Fruit fly (Drosophila melanogaster) Kc167 (cell line): ENCODE measurements around the gene CG16964.
A peak's percentile ranks its signal among the peaks of the same experiment; 100 is the strongest.
"Not testable (repeated sequence)": the region's sequence is repeated elsewhere in the genome, so short reads cannot be mapped to it uniquely, and the experiment has no call there.

Source experiments
- Myc ChIP-seq: fragments of >200 bp; optimal IDR thresholded peaks from 2 replicates; lab custom pipeline; 2017; ENCODE audit warnings: missing external identifiers
- Sin3A ChIP-seq: fragments of >200 bp; optimal IDR thresholded peaks from 2 replicates; lab custom pipeline; 2018; ENCODE audit warnings: missing external identifiers
- h ChIP-seq: fragments of >200 bp; optimal IDR thresholded peaks from 3 replicates; lab custom pipeline; 2018; ENCODE audit warnings: missing external identifiers
- insv ChIP-seq: fragments of >200 bp; optimal IDR thresholded peaks from 3 replicates; lab custom pipeline; 2018; ENCODE audit warnings: missing external identifiers
- psq ChIP-seq: fragments of >200 bp; optimal IDR thresholded peaks from 2 replicates; lab custom pipeline; 2017; ENCODE audit warnings: missing external identifiers
- ttk ChIP-seq: sonication (Bioruptor generic); optimal IDR thresholded peaks from 2 replicates; lab custom pipeline; 2017; ENCODE audit warnings: missing external identifiers

CG16964 gene

DNA sequence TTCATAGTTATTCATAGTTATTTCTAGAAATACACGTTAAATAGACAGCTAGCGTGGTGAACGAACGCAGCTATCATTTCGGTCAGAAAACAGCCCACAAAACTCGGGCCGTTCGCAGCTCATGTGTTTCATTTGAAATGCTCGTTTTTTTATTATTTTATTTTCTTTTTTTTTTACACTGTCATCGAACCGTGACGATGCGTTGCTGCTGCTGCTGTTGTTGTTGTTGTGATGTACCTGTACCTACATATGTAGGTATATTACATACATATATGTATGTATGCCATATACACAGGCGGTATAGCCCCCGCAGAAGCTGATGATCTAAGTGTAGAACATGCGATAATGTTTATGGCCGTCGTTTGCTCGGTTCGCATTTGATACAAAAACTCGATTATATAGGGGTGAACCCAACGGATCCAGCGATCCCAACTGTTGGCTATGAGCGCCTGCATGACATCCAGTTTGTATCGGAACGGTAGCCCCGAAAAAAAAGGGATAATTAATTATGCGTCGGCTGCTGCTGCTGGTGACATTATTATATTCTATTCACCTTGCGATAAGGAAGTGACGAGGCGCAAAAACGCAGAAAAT lies 25.5 kb downstream of the CG16964 start:
- no peak for TF ChIP-seq psq
- TF ChIP-seq Sin3A: no peak
- no peak for TF ChIP-seq insv (lab: Kevin White, UChicago)
- no peak for TF ChIP-seq ttk
- TF ChIP-seq Myc (lab: Kevin White, UChicago): no peak
- TF ChIP-seq h (lab: Kevin White, UChicago): no peak

DNA sequence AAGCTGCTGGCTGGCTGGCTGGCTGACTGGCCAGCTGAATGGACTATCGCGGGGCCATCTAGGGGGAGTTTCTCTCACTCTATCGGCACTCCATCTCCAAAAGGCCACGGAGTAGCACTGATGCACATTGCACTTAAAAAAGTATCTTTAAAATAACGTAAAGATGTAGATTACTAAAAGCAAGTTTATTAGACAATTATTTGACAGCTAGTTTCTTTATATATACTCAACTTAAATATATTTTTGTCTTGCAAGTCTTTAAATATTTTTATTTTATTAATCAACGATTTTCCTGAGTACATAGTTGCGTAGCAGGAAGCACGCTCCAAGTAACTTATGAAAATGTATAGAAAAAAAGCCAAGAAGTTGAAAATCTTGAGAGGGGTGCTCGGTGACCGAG lies 29.2 kb downstream of the CG16964 start:
- no peak for TF ChIP-seq Myc (lab: Kevin White, UChicago)
- no peak for TF ChIP-seq psq
- TF ChIP-seq ttk: no peak
- TF ChIP-seq h (lab: Kevin White, UChicago): no peak
- TF ChIP-seq insv (lab: Kevin White, UChicago): no peak
- TF ChIP-seq Sin3A: no peak

DNA sequence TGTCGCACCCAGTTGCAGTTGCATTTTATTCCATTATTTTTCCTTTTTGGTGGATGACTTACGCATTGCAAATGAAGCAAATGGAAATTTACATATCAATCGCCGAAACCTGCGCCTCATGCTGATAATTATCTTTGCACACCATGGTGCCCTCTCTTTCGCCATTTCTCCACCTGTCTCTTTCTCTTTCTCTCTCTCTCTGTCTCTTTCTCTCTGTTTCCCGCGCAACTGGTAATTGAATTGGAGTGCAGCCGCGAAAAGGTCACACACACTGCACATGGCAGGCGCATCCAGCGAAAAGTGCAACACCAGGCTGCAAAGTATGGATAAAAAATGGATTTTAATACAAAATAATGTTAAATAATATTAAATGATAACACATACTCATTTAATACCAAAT lies 30.0 kb downstream of the CG16964 start:
- TF ChIP-seq ttk (no peak), h (lab: Kevin White, UChicago) (no peak), insv (lab: Kevin White, UChicago) (no peak), Myc (lab: Kevin White, UChicago) (no peak), Sin3A (no peak), psq (no peak)

DNA sequence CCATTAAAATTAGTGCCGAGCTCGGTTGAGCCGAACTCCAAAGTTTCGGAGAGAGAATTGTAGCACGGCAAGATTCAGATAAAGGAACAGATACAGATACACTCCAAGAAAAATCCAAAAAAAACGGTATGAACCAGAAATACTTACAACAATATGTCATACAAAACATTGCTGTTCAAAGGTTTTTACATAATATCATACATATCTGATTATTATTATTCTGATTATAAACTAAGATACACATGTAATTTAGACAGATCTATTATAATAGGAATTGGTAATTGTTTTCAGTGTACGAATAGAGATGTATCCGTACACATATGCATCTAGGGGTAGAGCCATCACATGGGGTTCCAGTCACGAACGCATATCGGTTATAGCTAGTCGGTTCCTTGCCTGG lies 32.3 kb downstream of the CG16964 start:
- TF ChIP-seq h (lab: Kevin White, UChicago) (no peak), Myc (lab: Kevin White, UChicago) (no peak), psq (no peak), ttk (no peak), Sin3A (no peak)

DNA sequence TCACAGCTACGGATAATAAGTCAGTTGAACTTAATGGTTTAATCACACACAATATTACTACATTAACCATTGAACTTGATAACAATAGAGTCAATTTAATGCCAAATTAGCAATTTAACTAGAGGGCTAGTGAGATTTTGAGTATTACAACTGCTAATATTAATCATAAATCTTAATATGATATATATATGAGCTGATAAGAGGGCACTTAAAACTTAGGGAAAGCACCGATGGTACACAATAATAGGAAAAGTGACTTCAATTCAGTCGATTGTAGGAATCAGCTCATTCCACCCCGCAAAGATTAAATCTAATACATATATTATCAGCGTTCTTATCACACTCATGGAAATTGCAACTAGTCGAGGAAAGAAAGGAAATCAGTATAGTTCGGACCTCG lies 33.5 kb downstream of the CG16964 start, which contains the start of gene CG16965:
CG16965 (plus strand) TSS at position 382 of the 400 bp plus-strand sequence.
- TF ChIP-seq Myc (lab: Kevin White, UChicago): no peak
- no peak for TF ChIP-seq h (lab: Kevin White, UChicago)

DNA sequence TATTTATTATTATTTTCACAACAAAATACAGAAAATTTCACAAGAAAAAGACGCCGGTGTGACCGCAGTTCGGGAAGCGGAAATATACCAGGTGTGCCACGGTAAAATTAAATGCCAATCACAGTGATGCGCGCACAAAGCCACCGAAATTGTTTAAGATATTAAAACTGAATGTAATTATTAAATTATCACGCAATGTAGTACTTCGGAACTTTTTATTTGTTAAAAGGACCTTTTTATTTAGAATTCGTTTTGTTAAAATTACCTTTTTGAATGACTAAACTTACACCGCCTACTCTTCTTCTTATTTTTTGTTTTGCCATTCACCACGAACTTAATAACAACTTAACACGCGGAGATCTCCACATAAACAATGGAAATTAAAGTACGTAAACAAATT lies 40.2 kb downstream of the CG16964 start, which contains the start of the genes CG6686 and CG34163:
CG6686 (minus strand) TSS at position 95 of the 400 bp plus-strand sequence.
CG34163 (plus strand) TSS at position 326 of the 400 bp plus-strand sequence.
- TF ChIP-seq Myc (lab: Kevin White, UChicago) (no peak), insv (lab: Kevin White, UChicago) (no peak), h (lab: Kevin White, UChicago) (no peak), Sin3A (no peak), ttk (no peak), psq (no peak)

DNA sequence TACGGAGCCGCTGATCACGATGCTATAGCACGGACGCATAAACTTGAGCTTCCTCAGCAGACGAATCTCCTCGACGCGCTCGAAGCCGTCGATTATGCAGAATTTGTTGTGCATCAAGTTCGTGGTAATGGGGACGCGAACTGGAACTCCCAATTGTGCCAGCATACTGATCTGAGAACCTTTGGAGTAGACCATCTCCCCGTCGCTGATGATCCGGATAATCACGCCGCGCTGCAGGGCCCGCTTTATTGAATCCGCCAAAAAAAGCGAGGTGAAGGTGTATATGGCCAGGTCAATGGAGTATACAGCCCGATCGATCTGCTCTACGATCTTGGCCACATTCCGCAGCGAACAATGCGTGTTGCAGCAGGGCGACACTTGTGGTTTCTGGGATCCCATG lies 41.5 kb downstream of the CG16964 start:
- no peak for TF ChIP-seq Sin3A
- TF ChIP-seq Myc (lab: Kevin White, UChicago): no peak
- TF ChIP-seq ttk: peak; percentile 93
- TF ChIP-seq insv (lab: Kevin White, UChicago): no peak
- no peak for TF ChIP-seq h (lab: Kevin White, UChicago)
- TF ChIP-seq psq: no peak

DNA sequence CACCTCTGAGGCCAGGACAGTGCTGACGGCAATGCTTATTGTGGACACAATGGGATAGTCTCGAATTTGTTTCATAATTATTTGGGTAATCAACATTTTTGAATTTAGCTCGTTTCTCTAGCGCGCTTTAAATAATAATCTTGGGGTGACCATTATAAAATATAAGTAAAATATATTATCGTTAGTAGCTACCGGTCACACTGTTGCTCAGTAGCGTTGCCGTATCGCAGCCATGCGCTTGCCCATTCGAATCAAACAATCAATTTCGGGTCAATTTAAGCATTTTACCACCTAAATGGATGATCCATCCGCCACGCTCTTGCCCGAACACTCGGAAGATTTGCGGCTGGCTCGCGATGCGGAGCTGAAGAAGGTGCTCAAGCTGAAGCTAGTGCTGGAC lies 42.0 kb downstream of the CG16964 start, which contains the start of the genes zuc and dgt2:
zuc (minus strand) TSS at position 154 of the 400 bp plus-strand sequence.
dgt2 (plus strand) TSS at position 208 of the 400 bp plus-strand sequence.
- TF ChIP-seq ttk (no peak), psq (no peak), h (lab: Kevin White, UChicago) (no peak), Myc (lab: Kevin White, UChicago) (no peak)

DNA sequence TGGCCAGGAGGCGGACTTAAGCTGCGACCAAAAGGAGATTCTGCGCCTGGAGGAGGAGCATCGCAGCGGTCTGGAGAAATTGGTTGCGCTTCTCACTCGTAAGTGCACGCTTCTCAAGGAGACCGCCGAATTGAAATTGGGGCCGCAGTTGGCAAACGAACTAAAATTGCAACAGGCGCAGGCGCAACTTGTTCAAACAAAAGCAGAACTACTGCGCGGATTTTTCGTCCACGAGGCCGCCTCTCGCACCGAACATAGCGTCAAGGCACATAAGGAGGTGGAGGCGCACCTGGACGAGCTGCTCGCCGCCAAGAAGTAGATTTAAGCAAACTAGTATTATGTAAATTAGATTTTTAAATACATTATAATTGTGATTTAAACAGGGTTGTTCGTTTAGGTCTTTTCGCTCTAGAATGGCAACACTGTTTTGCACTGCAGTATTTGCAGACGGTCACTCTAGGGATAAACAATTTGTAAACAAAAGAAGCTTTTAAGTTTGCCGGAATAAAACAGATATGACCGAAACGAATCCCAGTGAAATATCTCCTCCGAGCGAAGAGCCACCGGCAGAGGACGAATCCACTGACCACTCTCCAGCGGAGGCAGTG lies 42.8 kb downstream of the CG16964 start, which contains the start of gene escl:
escl (plus strand) TSS at position 470 of the 608 bp plus-strand sequence.
- TF ChIP-seq Sin3A (no peak), ttk (no peak), psq (no peak), Myc (lab: Kevin White, UChicago) (no peak), h (lab: Kevin White, UChicago) (no peak), insv (lab: Kevin White, UChicago) (no peak)

DNA sequence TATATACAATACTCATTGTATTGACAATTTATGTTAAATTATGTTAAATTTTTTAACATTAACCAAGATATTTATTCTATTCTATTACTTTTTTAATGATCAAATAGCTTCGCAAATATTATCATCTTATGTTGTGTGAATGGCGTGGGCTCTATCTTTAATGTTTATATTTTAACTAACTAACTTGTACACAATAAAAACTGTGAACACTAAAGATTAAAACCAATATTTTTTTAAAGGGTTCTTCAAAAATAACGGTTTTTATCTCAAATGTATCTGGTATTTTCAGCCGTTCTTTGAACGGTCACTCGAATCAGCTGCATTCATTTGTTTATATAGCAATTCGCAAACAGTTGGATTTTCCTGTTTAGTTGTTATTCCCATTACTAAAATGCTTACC lies 44.9 kb downstream of the CG16964 start, which contains the start of gene Ada1-2:
Ada1-2 (plus strand) TSS at position 301 of the 400 bp plus-strand sequence.
- TF ChIP-seq insv (lab: Kevin White, UChicago); h (lab: Kevin White, UChicago); ttk: not testable (repeated sequence)

DNA sequence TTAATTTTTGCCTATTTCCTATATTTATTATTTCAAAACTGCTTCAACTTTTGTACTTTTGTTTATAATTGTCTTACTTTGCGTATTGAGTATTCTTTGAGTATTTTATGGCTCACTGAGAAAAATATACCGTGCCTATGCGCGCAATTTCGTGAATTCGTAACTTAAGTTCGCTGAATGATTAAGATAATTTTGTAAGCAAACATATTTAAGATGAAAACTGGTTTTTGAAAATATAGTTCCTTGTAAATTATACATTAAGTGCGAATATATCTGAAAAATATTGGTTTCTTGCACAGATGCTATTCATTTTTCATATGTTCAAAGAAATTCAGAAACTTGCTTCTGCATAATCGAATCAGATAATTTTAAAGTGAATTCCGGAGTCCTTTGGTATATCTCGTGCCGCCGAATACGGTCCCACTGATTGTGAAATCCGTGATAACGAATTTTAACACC lies 47.6 kb downstream of the CG16964 start, which contains the start of the genes CG18789 and Qtzl:
CG18789 (minus strand) TSS at position 101 of the 459 bp plus-strand sequence.
Qtzl (plus strand) TSS at position 409 of the 459 bp plus-strand sequence.
- not testable (repeated sequence) for TF ChIP-seq h (lab: Kevin White, UChicago); ttk; Myc (lab: Kevin White, UChicago)

DNA sequence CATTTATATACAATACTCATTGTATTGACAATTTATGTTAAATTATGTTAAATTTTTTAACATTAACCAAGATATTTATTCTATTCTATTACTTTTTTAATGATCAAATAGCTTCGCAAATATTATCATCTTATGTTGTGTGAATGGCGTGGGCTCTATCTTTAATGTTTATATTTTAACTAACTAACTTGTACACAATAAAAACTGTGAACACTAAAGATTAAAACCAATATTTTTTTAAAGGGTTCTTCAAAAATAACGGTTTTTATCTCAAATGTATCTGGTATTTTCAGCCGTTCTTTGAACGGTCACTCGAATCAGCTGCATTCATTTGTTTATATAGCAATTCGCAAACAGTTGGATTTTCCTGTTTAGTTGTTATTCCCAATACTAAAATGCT lies 48.8 kb downstream of the CG16964 start, which contains the start of gene Ada1-1:
Ada1-1 (plus strand) TSS at position 301 of the 400 bp plus-strand sequence.
- not testable (repeated sequence) for TF ChIP-seq insv (lab: Kevin White, UChicago); psq; Myc (lab: Kevin White, UChicago)
